Worm (Caenorhabditis elegans) whole organism, young adult: ENCODE measurements around the gene col-20.
"Not testable (repeated sequence)": the region's sequence is repeated elsewhere in the genome, so short reads cannot be mapped to it uniquely, and the experiment has no call there.

ENCODE experiments used
- B0336.3 ChIP-seq: fragments of 200-800 bp; sonication (Bioruptor generic); IDR thresholded peaks from 2 replicates; pipeline ENCODE4 v1.3.6; 2022; ENCODE audit warnings: missing genetic modification characterization, missing compliant biosample characterization
- T07F8.4 ChIP-seq: sonication (generic microtip); optimal IDR thresholded peaks from 2 replicates; lab custom pipeline; 2016; ENCODE audit warnings: mild to moderate bottlenecking, missing genetic modification characterization, moderate library complexity, missing compliant biosample characterization
- Y53G8AR.9 ChIP-seq: fragments of 200-800 bp; sonication (Bioruptor generic); conservative IDR thresholded peaks from 2 replicates; pipeline ENCODE4 v1.3.6; 2022; ENCODE audit warnings: missing genetic modification reagents, missing genetic modification characterization, missing compliant biosample characterization
- Y67H2A.10 ChIP-seq: fragments of 200-800 bp; sonication (Bioruptor generic); conservative IDR thresholded peaks from 2 replicates; pipeline ENCODE4 v1.3.6; 2022; ENCODE audit warnings: missing genetic modification reagents, missing genetic modification characterization, missing compliant biosample characterization
- akir-1 ChIP-seq: fragments of 200-800 bp; sonication (Bioruptor generic); optimal IDR thresholded peaks from 2 replicates; lab custom pipeline; 2018; ENCODE audit warnings: mild to moderate bottlenecking, missing genetic modification characterization, moderate library complexity, missing compliant biosample characterization
- ama-1 ChIP-seq, 3 experiments: fragments of 150-350 bp in 1 of 3; sonication (generic microtip) in 2 of 3; optimal IDR thresholded peaks; 2 replicates each; lab custom pipeline; 2014 to 2018; ENCODE audit warnings: missing biosample characterization in 2 of 3, missing genetic modification characterization in 2 of 3, missing genetic modification reagents in 2 of 3
- atf-7 ChIP-seq: sonication (generic microtip); optimal IDR thresholded peaks from 2 replicates; lab custom pipeline; 2017; ENCODE audit warnings: mild to moderate bottlenecking, missing genetic modification characterization, missing compliant biosample characterization
- athp-1 ChIP-seq: sonication (generic microtip); optimal IDR thresholded peaks from 2 replicates; lab custom pipeline; 2017; ENCODE audit warnings: mild to moderate bottlenecking, missing genetic modification characterization, missing compliant biosample characterization
- ccch-3 ChIP-seq: fragments of 200-800 bp; sonication (Bioruptor generic); optimal IDR thresholded peaks from 2 replicates; lab custom pipeline; 2018; ENCODE audit warnings: mild to moderate bottlenecking, missing genetic modification characterization, missing compliant biosample characterization
- cebp-1 ChIP-seq, 2 experiments: fragments of 200-800 bp in 1 of 2; sonication (Bioruptor generic) in 1 of 2; sonication (generic microtip) in 1 of 2; IDR thresholded peaks in 1 of 2; optimal IDR thresholded peaks in 1 of 2; 2 replicates each; pipeline versions ENCODE4 v1.3.6 to Lab custom; 2017 to 2022; ENCODE audit warnings: missing compliant biosample characterization in 2 of 2, missing genetic modification characterization in 2 of 2, mild to moderate bottlenecking in 1 of 2, missing genetic modification reagents in 1 of 2, moderate library complexity in 1 of 2
- cebp-2 ChIP-seq: fragments of 200-800 bp; sonication (Bioruptor generic); IDR thresholded peaks from 2 replicates; pipeline ENCODE4 v1.3.6; 2022; ENCODE audit warnings: missing genetic modification characterization, missing compliant biosample characterization
- ceh-27 ChIP-seq: fragments of 200-800 bp; sonication (Bioruptor generic); optimal IDR thresholded peaks from 2 replicates; lab custom pipeline; 2018; ENCODE audit warnings: mild to moderate bottlenecking, missing genetic modification characterization, moderate library complexity, missing compliant biosample characterization
- ceh-79 ChIP-seq: sonication (generic microtip); optimal IDR thresholded peaks from 2 replicates; lab custom pipeline; 2017; ENCODE audit warnings: mild to moderate bottlenecking, missing genetic modification characterization, missing compliant biosample characterization
- dox-1 ChIP-seq: fragments of 200-800 bp; sonication (Bioruptor generic); IDR thresholded peaks from 2 replicates; pipeline ENCODE4 v1.3.6; 2022; ENCODE audit warnings: missing genetic modification reagents, missing genetic modification characterization, missing compliant biosample characterization
- dpl-1 ChIP-seq: fragments of 150-350 bp; optimal IDR thresholded peaks from 2 replicates; lab custom pipeline; 2014; ENCODE audit warnings: missing biosample characterization, missing genetic modification reagents, missing genetic modification characterization
- egl-18 ChIP-seq: fragments of 200-800 bp; sonication (Bioruptor generic); IDR thresholded peaks from 2 replicates; pipeline ENCODE4 v1.3.6; 2022; ENCODE audit warnings: missing genetic modification reagents, missing genetic modification characterization, missing compliant biosample characterization
- egl-44 ChIP-seq: fragments of 200-800 bp; sonication (Bioruptor generic); IDR thresholded peaks from 2 replicates; pipeline ENCODE4 v1.3.6; 2022; ENCODE audit warnings: missing genetic modification reagents, missing genetic modification characterization, missing compliant biosample characterization
- fkh-3 ChIP-seq: sonication (generic microtip); optimal IDR thresholded peaks from 2 replicates; lab custom pipeline; 2016; ENCODE audit warnings: mild to moderate bottlenecking, missing genetic modification characterization, missing compliant biosample characterization
- gei-17 ChIP-seq: fragments of 200-800 bp; sonication (Bioruptor generic); optimal IDR thresholded peaks from 2 replicates; lab custom pipeline; 2018; ENCODE audit warnings: mild to moderate bottlenecking, missing genetic modification characterization, missing compliant biosample characterization
- him-1 ChIP-seq: sonication (generic microtip); optimal IDR thresholded peaks from 2 replicates; lab custom pipeline; 2016; ENCODE audit warnings: missing genotype, missing genetic modification reagents, missing genetic modification characterization, missing compliant biosample characterization
- hlh-12 ChIP-seq: sonication (generic microtip); optimal IDR thresholded peaks from 2 replicates; lab custom pipeline; 2016; ENCODE audit warnings: missing genetic modification characterization, missing compliant biosample characterization
- hmg-1.2 ChIP-seq: fragments of 200-800 bp; sonication (Bioruptor generic); IDR thresholded peaks from 2 replicates; pipeline ENCODE4 v1.3.6; 2022; ENCODE audit warnings: missing genetic modification reagents, missing genetic modification characterization, missing compliant biosample characterization
- lin-54 ChIP-seq: fragments of 200-800 bp; sonication (Bioruptor generic); optimal IDR thresholded peaks from 2 replicates; lab custom pipeline; 2018; ENCODE audit warnings: mild to moderate bottlenecking, missing genetic modification characterization, missing compliant biosample characterization
- lir-1 ChIP-seq: fragments of 200-800 bp; sonication (Bioruptor generic); conservative IDR thresholded peaks from 2 replicates; pipeline ENCODE4 v1.3.6; 2022; ENCODE audit warnings: missing genetic modification reagents, missing genetic modification characterization, missing compliant biosample characterization
- madf-10 ChIP-seq: sonication (generic microtip); optimal IDR thresholded peaks from 2 replicates; lab custom pipeline; 2016; ENCODE audit warnings: mild to moderate bottlenecking, missing genetic modification characterization, missing compliant biosample characterization
- madf-3 ChIP-seq: fragments of 200-800 bp; sonication (Bioruptor generic); IDR thresholded peaks from 2 replicates; pipeline ENCODE4 v1.3.6; 2022; ENCODE audit warnings: missing genetic modification reagents, missing genetic modification characterization, missing compliant biosample characterization
- nfyb-1 ChIP-seq: fragments of 200-800 bp; sonication (Bioruptor generic); IDR thresholded peaks from 2 replicates; pipeline ENCODE4 v1.3.6; 2022; ENCODE audit warnings: missing genetic modification reagents, missing genetic modification characterization, missing compliant biosample characterization
- nhr-90 ChIP-seq: sonication (generic microtip); optimal IDR thresholded peaks from 2 replicates; lab custom pipeline; 2016; ENCODE audit warnings: missing genotype, mild to moderate bottlenecking, missing genetic modification characterization, missing compliant biosample characterization
- pha-4 ChIP-seq: fragments of 150-350 bp; sonication (generic microtip); optimal IDR thresholded peaks from 2 replicates; lab custom pipeline; 2014; ENCODE audit warnings: missing biosample characterization, missing genetic modification reagents, missing genetic modification characterization
- repo-1 ChIP-seq: sonication (generic microtip); optimal IDR thresholded peaks from 2 replicates; lab custom pipeline; 2017; ENCODE audit warnings: mild to moderate bottlenecking, missing genetic modification characterization, missing compliant biosample characterization
- snpc-1.3 ChIP-seq: sonication (generic microtip); optimal IDR thresholded peaks from 2 replicates; lab custom pipeline; 2017; ENCODE audit warnings: missing genetic modification characterization, mild to moderate bottlenecking, missing compliant biosample characterization, antibody characterized with exemption, moderate library complexity, missing genotype, missing genetic modification reagents; ENCODE audit not compliant: insufficient read depth
- snpc-3.4 ChIP-seq: sonication (generic microtip); optimal IDR thresholded peaks from 2 replicates; lab custom pipeline; 2017; ENCODE audit warnings: missing genetic modification characterization, mild to moderate bottlenecking, missing compliant biosample characterization, antibody characterized with exemption, moderate library complexity, missing genotype, missing genetic modification reagents
- tbp1 ChIP-seq: fragments of 200-800 bp; sonication (Bioruptor generic); optimal IDR thresholded peaks from 2 replicates; lab custom pipeline; 2018; ENCODE audit warnings: mild to moderate bottlenecking, missing genetic modification characterization, missing compliant biosample characterization
- tlf-1 ChIP-seq: fragments of 200-800 bp; sonication (Bioruptor generic); optimal IDR thresholded peaks from 2 replicates; lab custom pipeline; 2018; ENCODE audit warnings: mild to moderate bottlenecking, missing genetic modification characterization, missing compliant biosample characterization
- unc-62 ChIP-seq: fragments of 150-350 bp; optimal IDR thresholded peaks from 2 replicates; lab custom pipeline; 2014; ENCODE audit warnings: missing biosample characterization, missing genetic modification reagents, missing genetic modification characterization
- zim-3 ChIP-seq: sonication (generic microtip); optimal IDR thresholded peaks from 2 replicates; lab custom pipeline; 2017; ENCODE audit warnings: mild to moderate bottlenecking, missing genetic modification characterization, moderate library complexity, missing compliant biosample characterization
- ztf-18 ChIP-seq: sonication (generic microtip); optimal IDR thresholded peaks from 2 replicates; lab custom pipeline; 2016; ENCODE audit warnings: missing genotype, mild to moderate bottlenecking, missing genetic modification characterization, missing compliant biosample characterization
- ztf-25 ChIP-seq: fragments of 200-800 bp; sonication (Bioruptor generic); IDR thresholded peaks from 2 replicates; pipeline ENCODE4 v1.3.6; 2022; ENCODE audit warnings: missing genetic modification reagents, missing genetic modification characterization, missing compliant biosample characterization
- ztf-3 ChIP-seq: fragments of 200-800 bp; sonication (Bioruptor generic); optimal IDR thresholded peaks from 2 replicates; lab custom pipeline; 2018; ENCODE audit warnings: mild to moderate bottlenecking, missing genetic modification characterization, missing compliant biosample characterization

Gene col-20

ce11 chrII:4866045-4866444 is 4.5 kb downstream of the col-20 start:
- TF ChIP-seq hmg-1.2 (GFP tag; lab: Robert Waterston, UW), result no peak
- no peak for TF ChIP-seq lin-54 (GFP tag; lab: Kevin White, UChicago)
- TF ChIP-seq akir-1 (GFP tag; lab: Kevin White, UChicago), result no peak

- TF ChIP-seq snpc-3.4 (tag; lab: Kevin White, UChicago), result no peak
- no peak for TF ChIP-seq ztf-18 (tag; lab: Kevin White, UChicago)
- TF ChIP-seq ceh-27 (GFP tag; lab: Kevin White, UChicago), result no peak
- no peak for TF ChIP-seq snpc-1.3
- no peak for TF ChIP-seq ztf-25 (GFP tag; lab: Robert Waterston, UW)
- TF ChIP-seq athp-1 (tag; lab: Kevin White, UChicago), result no peak
- no peak for TF ChIP-seq egl-44 (GFP tag; lab: Robert Waterston, UW)
- TF ChIP-seq zim-3 (tag; lab: Kevin White, UChicago), result no peak
- no peak for TF ChIP-seq T07F8.4 (tag; lab: Kevin White, UChicago)
- no peak for TF ChIP-seq hmg-1.2 (GFP tag; lab: Robert Waterston, UW)
- no peak for TF ChIP-seq him-1
- no peak for TF ChIP-seq Y67H2A.10 (GFP tag; lab: Robert Waterston, UW)
- no peak for TF ChIP-seq ccch-3
- TF ChIP-seq dpl-1 (GFP tag; lab: Kevin White, UChicago), result no peak
- no peak for TF ChIP-seq pha-4
- TF ChIP-seq hlh-12 (tag; lab: Kevin White, UChicago), result no peak
- no peak for TF ChIP-seq egl-18
These were observed 7.2 kb downstream of the col-20 start, which contains the start of the genes mpst-4 and F11G11.14 for ce11 chrII:4863357-4863756. TSS of gene mpst-4 (minus strand) at chrII:4863457. TSS of gene F11G11.14 (plus strand) at chrII:4863681.

ce11 chrII:4860260-4860659 is 10.3 kb downstream of the col-20 start, which contains the start of the genes nspd-5 and F11G11.4:
TSS of gene nspd-5 (minus strand) at chrII:4860360.
TSS of gene F11G11.4 (plus strand) at chrII:4860594.
- not testable (repeated sequence) for TF ChIP-seq dox-1 (GFP tag; lab: Robert Waterston, UW); ceh-79 (tag; lab: Kevin White, UChicago); tbp1 (GFP tag; lab: Kevin White, UChicago)

- TF ChIP-seq ztf-18 (tag; lab: Kevin White, UChicago), result peak; percentile 20
- no peak for TF ChIP-seq cebp-1 (GFP tag; IDR thresholded peaks at IDR 0.05; lab: Robert Waterston, UW)
- peak; percentile 52 for TF ChIP-seq cebp-1 (tag; optimal IDR thresholded peaks at IDR 0.05; lab: Kevin White, UChicago)
- TF ChIP-seq unc-62 (GFP tag; lab: Kevin White, UChicago), result no peak
- TF ChIP-seq Y53G8AR.9, result 0 out of 2 replicates have a peak, but pooled peaks have one; percentile 14
These were observed 11.6 kb downstream of the col-20 start for ce11 chrII:4858906-4859411.

- TF ChIP-seq ztf-3 (GFP tag; lab: Kevin White, UChicago) (no peak), ccch-3 (no peak), B0336.3 (peak; percentile 59; the same call in 1 of the 2 replicates), repo-1 (peak; percentile 32), gei-17 (GFP tag; lab: Kevin White, UChicago) (no peak), akir-1 (GFP tag; lab: Kevin White, UChicago) (no peak), fkh-3 (peak; percentile 40), madf-3 (GFP tag; lab: Robert Waterston, UW) (0 out of 2 replicates have a peak, but pooled peaks have one; percentile 3), ama-1 (optimal IDR thresholded peaks at IDR 0.05; lab: Kevin White, UChicago) (peak; percentile 7), ama-1 (GFP tag; optimal IDR thresholded peaks at IDR 0.05; lab: Kevin White, UChicago) (no peak), ztf-25 (GFP tag; lab: Robert Waterston, UW) (no peak), lir-1 (GFP tag; lab: Robert Waterston, UW) (no peak), unc-62 (GFP tag; lab: Kevin White, UChicago) (no peak), nfyb-1 (GFP tag; lab: Robert Waterston, UW) (peak; percentile 75; the same call in 1 of the 2 replicates), cebp-2 (GFP tag; lab: Robert Waterston, UW) (0 out of 2 replicates have a peak, but pooled peaks have one; percentile 47), atf-7 (tag; lab: Kevin White, UChicago) (peak; percentile 8), nhr-90 (tag; lab: Kevin White, UChicago) (peak; percentile 19), madf-10 (no peak), tlf-1 (GFP tag; lab: Kevin White, UChicago) (peak; percentile 16), zim-3 (tag; lab: Kevin White, UChicago) (no peak), cebp-1 (GFP tag; IDR thresholded peaks at IDR 0.05; lab: Robert Waterston, UW) (no peak), cebp-1 (tag; optimal IDR thresholded peaks at IDR 0.05; lab: Kevin White, UChicago) (peak; percentile 24)
These were observed 12.7 kb downstream of the col-20 start, which contains the start of gene F11G11.5 for ce11 chrII:4857873-4858364. TSS of gene F11G11.5 (plus strand) at chrII:4857923.
